Worm (Caenorhabditis elegans): ENCODE data around the gene EEED8.18.
A peak's percentile ranks its signal among the peaks of the same experiment; 100 is the strongest.

EEED8.18 gene

DNA sequence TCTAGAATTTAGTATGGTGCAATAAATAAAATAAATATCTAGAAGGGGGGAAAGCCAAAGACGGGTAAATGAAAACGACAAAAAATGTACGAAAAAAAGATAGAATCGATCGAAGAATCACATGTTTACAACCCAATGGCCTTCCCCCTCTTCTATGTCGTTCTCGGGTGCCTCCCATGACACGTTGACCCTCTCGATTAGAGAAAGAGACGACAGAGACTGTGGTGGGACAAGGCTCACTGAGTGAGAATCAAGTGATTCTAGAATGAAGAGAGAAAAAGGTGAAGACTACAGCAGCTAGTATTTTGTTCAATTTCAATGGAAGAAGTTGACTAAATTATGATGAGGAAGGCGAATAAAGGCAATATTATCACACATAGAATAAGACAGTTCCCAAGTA lies 13.6 kb upstream of the EEED8.18 start (continued):
- TF ChIP-seq jun-1 (tag; optimal IDR thresholded peaks at IDR 0.05): no peak
- peak; percentile 55 for TF ChIP-seq C16A3.4 (tag; optimal IDR thresholded peaks at IDR 0.05)
- no peak for TF ChIP-seq vab-15 (tag; optimal IDR thresholded peaks at IDR 0.05)
- no peak for TF ChIP-seq aha-1 (tag; optimal IDR thresholded peaks at IDR 0.05)
- TF ChIP-seq lsy-2 (tag; optimal IDR thresholded peaks at IDR 0.05): peak; percentile 56 to 73
- TF ChIP-seq mab-9 (GFP tag; IDR thresholded peaks at IDR 0.05): no peak
- TF ChIP-seq lir-3 (tag; optimal IDR thresholded peaks at IDR 0.05; ENCODE audit: poor library complexity): peak; percentile 12
- peak; percentile 45 to 55 for TF ChIP-seq efl-1 (optimal IDR thresholded peaks at IDR 0.05)
- TF ChIP-seq efl-1 (GFP tag; optimal IDR thresholded peaks at IDR 0.05 in 1 of 2): peak; percentile 45 to 89

ce11 chrII:5425633-5426032 lies 13.2 kb upstream of the EEED8.18 start, which contains the start of gene F07F6.8:
TSS of gene F07F6.8 (minus strand) at chrII:5425733.
- no peak for TF ChIP-seq vab-15 (tag; optimal IDR thresholded peaks at IDR 0.05)
- TF ChIP-seq pqm-1 (tag; optimal IDR thresholded peaks at IDR 0.05): no peak
- no peak for TF ChIP-seq mep-1 (tag; optimal IDR thresholded peaks at IDR 0.05)
- no peak for TF ChIP-seq lir-3 (tag; optimal IDR thresholded peaks at IDR 0.05; ENCODE audit: poor library complexity)
- TF ChIP-seq C16A3.4 (tag; optimal IDR thresholded peaks at IDR 0.05): no peak
- TF ChIP-seq hlh-4 (tag; optimal IDR thresholded peaks at IDR 0.05): no peak
- TF ChIP-seq hpl-2 (GFP tag; optimal IDR thresholded peaks at IDR 0.05): no peak
- no peak for TF ChIP-seq fos-1 (tag; optimal IDR thresholded peaks at IDR 0.05)
- TF ChIP-seq pag-3 (tag; optimal IDR thresholded peaks at IDR 0.05; ENCODE audit: borderline replicate concordance, insufficient read depth): no peak
- no peak for TF ChIP-seq swsn-7 (tag; optimal IDR thresholded peaks at IDR 0.05)
- no peak for TF ChIP-seq unc-98 (GFP tag; IDR thresholded peaks at IDR 0.05)
- no peak for TF ChIP-seq alr-1 (tag; optimal IDR thresholded peaks at IDR 0.05; ENCODE audit: borderline replicate concordance)
- no peak for TF ChIP-seq lin-14 (GFP tag; optimal IDR thresholded peaks at IDR 0.05)
- no peak for TF ChIP-seq C34B4.2 (tag; optimal IDR thresholded peaks at IDR 0.05)
- no peak for TF ChIP-seq sup-37 (GFP tag; optimal IDR thresholded peaks at IDR 0.05)
- no peak for TF ChIP-seq dpl-1 (GFP tag; optimal IDR thresholded peaks at IDR 0.05)
- no peak for TF ChIP-seq ceh-8 (GFP tag; optimal IDR thresholded peaks at IDR 0.05)
- TF ChIP-seq nhr-85 (tag): no peak
- no peak for TF ChIP-seq lin-13 (GFP tag; optimal IDR thresholded peaks at IDR 0.05)

ce11 chrII:5423832-5424231 lies 11.4 kb upstream of the EEED8.18 start, which contains the start of gene F07F6.7:
TSS of gene F07F6.7 (minus strand) at chrII:5423858.
- TF ChIP-seq nhr-85 (tag) (peak; percentile 51), C34B4.2 (tag; optimal IDR thresholded peaks at IDR 0.05) (no peak), nhr-71 (tag; optimal IDR thresholded peaks at IDR 0.05) (peak; percentile 32), ztf-11 (tag; optimal IDR thresholded peaks at IDR 0.05) (no peak), lin-35 (GFP tag; optimal IDR thresholded peaks at IDR 0.05) (no peak), egl-13 (tag; optimal IDR thresholded peaks at IDR 0.05) (no peak), snu-23 (GFP tag; optimal IDR thresholded peaks at IDR 0.05) (peak; percentile 6), lsy-2 (tag; optimal IDR thresholded peaks at IDR 0.05) (peak; percentile 8 to 20), lin-15B (tag; optimal IDR thresholded peaks at IDR 0.05) (no peak)

DNA sequence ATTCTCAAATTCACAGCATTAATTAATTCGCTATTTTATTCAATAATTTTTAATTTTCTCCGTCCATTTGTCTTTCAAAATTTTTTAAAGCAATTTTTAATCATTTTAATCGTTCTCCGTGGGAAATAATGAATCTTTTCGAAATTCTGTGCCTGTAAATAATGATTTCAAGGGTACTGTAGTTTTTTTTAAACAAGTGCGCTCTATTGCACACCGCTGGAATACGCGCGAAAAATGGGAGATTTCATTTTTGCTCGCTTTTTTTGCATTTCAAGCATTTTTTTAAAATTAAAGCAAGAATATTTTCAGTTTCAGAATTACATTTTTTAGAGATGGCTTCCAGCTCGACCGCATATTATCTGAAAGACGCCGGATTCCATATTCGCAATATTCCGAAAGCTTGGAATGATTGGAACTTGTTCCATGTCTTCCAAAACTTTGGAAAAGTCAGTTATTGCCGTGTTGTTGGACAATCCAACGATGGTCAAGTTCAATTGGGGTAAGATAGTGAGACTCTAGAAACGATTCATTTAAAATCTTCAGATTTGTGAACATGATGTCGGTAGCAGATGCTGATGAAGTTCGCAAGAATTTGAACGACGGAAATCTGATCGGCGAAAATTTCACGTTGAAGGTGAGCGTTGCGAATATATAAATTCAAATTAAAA lies 8.7 kb upstream of the EEED8.18 start, which contains the start of gene tofu-6:
Gene tofu-6, plus strand, starts transcription at position 302 of the 668 bp plus-strand sequence.
- TF ChIP-seq ceh-8 (GFP tag; optimal IDR thresholded peaks at IDR 0.05) (no peak), unc-98 (GFP tag; IDR thresholded peaks at IDR 0.05) (no peak), Y116A8C.19 (tag; optimal IDR thresholded peaks at IDR 0.05; ENCODE audit: borderline replicate concordance) (no peak), mep-1 (tag; optimal IDR thresholded peaks at IDR 0.05) (peak; percentile 43), ces-1 (GFP tag; optimal IDR thresholded peaks at IDR 0.05) (no peak), hlh-4 (tag; optimal IDR thresholded peaks at IDR 0.05) (no peak), lin-15B (tag; optimal IDR thresholded peaks at IDR 0.05) (peak; percentile 10), C16A3.4 (tag; optimal IDR thresholded peaks at IDR 0.05) (peak; percentile 11), zag-1 (tag; optimal IDR thresholded peaks at IDR 0.05) (no peak), F16B12.6 (tag; optimal IDR thresholded peaks at IDR 0.05) (peak; percentile 16), efl-3 (GFP tag; optimal IDR thresholded peaks at IDR 0.05) (no peak), nhr-19 (GFP tag; conservative IDR thresholded peaks at IDR 0.05) (no peak), blmp-1 (tag; optimal IDR thresholded peaks at IDR 0.05) (peak; percentile 30), efl-1 (optimal IDR thresholded peaks at IDR 0.05) (peak; percentile 69 to 73), efl-1 (GFP tag; optimal IDR thresholded peaks at IDR 0.05 in 1 of 2) (peak; percentile 71 to 95), C34B4.2 (tag; optimal IDR thresholded peaks at IDR 0.05) (no peak), fkh-8 (tag; optimal IDR thresholded peaks at IDR 0.05) (no peak), lsy-2 (tag; optimal IDR thresholded peaks at IDR 0.05) (peak; percentile 64 to 95), fkh-4 (tag; optimal IDR thresholded peaks at IDR 0.05; ENCODE audit: borderline replicate concordance) (no peak), dpl-1 (GFP tag; optimal IDR thresholded peaks at IDR 0.05) (peak; percentile 55 to 80 (median 62)), nhr-28 (tag; optimal IDR thresholded peaks at IDR 0.05) (no peak), nhr-20 (tag; optimal IDR thresholded peaks at IDR 0.05) (no peak), lin-35 (GFP tag; optimal IDR thresholded peaks at IDR 0.05) (peak; percentile 25 to 85), nhr-76 (tag; optimal IDR thresholded peaks at IDR 0.05) (no peak), jun-1 (tag; optimal IDR thresholded peaks at IDR 0.05) (no peak), fkh-10 (GFP tag; optimal IDR thresholded peaks at IDR 0.05) (no peak)

Measured in whole organism, L1 larva.